Fruit fly (Drosophila melanogaster) whole organism, larva: ENCODE data around the gene CG3744.

Experiments used
- noc ChIP-seq: fragments of 200-800 bp; sonication (Bioruptor generic); optimal IDR thresholded peaks from 3 replicates; lab custom pipeline; 2019; ENCODE audit warnings: missing biosample characterization, mild to moderate bottlenecking, missing genetic modification characterization, moderate library complexity

CG3744 gene

DNA sequence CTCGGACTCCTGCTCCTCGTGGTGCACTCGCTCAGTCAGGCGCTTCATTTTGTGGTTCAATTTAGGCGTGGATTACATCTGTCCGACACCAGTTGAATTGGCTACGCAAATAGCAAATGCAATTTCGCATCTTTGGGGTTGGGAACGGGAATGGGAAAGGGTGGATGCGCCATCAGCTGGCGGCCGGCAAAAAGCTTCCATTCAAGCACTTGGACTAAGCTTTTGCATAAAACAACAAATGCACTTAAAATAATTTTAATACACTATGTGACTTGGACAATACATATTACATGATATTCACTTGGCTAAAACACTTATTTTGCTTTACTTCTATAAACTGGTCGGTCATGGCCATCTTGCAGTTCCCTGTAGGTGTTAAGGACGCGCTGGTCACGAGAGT is 20.3 kb downstream of the CG3744 start, which contains the start of gene HDAC11:
HDAC11 (minus strand) TSS at position 101 of the 400 bp plus-strand sequence.
- no peak for TF ChIP-seq noc (tag; lab: Kevin White, UChicago)

DNA sequence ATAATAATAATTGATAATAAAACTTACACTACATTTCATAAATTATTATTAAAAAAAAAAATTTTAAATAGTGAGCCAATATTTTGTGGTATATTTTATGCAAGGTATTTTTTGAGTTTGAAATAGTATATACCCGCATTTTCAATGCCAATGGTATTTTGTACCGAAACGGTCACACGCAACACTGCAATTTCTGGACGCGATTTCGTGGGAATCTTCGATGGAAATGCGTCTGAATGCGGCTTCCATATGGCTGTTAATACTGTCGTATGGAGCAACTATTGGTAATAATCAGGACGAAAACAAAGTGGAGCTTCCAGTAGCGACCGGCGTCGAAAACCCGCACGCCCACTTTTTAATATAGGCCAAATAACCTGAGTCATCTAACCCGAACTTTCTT is 25.0 kb downstream of the CG3744 start, which contains the start of gene Nct:
Nct (plus strand) TSS at position 173 of the 400 bp plus-strand sequence.
- no peak for TF ChIP-seq noc (tag; lab: Kevin White, UChicago)

DNA sequence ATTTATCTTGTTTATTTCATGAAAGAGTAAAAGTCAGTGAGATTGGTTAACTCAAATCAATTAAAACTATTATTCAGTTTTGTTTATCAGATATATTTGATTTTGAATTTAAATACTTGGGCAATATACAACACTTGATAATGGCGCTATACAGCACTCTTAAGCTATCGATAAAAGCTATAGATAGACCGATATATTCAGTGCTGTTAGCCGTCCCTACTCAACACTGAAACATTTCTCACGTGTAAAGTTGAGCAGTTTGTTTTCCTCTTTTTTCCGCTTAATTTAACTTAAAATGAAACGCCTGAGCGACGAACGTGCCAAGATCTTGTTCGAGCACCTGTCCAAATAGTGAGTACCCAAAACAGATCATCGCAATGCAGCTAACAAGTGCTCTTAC is 26.0 kb downstream of the CG3744 start, which contains the start of gene CG7006:
CG7006 (plus strand) TSS at position 208 of the 400 bp plus-strand sequence.
- TF ChIP-seq noc (tag; lab: Kevin White, UChicago), result no peak

DNA sequence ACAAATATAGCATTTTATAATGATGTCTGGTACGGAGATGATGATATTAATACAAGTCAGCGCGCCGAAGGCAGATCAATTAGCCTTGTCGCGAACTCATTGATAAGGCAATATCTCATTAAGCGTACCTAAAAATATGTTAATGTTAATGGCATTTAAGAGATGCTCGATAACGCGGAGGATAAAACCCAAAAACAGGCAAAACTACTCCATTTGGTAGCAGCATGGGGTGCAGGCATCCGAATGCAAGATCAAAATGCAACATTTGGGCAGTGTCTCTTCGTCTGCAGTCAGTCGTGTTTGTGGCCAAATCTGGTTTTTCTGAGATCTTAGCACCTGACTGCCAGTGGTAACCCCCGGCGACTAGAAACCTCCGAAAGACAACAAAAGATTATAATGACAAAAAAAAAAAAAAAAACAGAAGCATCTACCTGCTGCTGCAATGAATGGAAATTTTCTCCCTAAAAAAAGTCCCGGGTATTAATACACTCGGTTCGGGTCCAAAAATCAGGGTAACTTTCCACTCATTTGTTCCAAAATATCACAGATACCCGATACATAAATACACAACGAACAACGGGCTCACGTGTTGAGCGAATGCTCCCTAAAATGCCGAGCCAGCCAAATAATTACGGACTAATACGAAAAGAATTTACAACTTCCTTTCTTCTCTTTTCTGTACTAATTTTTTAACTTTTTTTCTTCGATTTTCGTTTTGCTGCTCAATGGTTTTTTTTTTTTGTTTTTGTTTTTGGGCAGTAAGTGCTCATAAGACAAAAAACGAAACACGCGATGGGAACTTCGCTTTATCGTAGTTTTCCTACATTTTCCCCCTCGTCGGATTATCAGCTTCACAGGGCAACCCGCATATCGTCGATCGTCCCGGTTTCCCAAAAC is 30.3 kb downstream of the CG3744 start:
- TF ChIP-seq noc (tag; lab: Kevin White, UChicago), result no peak

DNA sequence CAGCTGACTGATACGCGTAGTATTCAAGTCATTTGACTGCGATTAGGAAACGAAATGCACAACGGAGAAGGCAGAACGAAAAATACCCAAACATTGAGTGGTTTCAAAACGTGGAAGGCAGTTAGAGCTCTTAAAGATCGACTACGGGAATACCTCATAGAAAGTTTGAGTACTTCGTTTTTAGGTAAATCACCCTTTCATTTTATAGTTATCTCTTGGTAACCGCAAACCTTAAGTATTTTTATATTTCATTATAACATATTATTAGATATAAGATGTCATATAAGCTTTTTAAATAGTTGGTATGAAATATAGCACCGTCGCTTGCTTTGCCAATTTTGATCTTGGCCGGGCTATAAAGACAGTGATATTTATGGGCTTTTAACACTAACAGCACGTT is 31.3 kb downstream of the CG3744 start:
- TF ChIP-seq noc (tag; lab: Kevin White, UChicago), result peak; percentile 56

DNA sequence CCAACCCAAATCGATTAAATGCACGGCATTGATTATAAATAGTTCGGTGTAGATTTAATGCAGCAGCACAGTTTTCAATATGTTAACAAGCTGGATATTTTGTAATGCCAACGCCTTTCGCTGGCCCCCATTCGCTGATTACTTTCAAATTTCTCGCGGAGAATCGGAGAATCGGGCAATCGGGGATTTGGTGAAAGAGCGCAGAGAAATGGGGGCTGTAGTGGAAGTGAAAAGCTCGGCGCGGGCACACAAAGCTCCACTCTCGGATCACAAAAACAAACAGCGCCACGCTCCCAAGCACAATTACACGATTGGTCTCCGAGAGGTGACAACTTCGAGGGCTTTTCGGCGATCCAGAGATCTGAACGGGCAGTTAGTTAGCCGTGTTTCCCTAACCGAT is 34.8 kb downstream of the CG3744 start, which contains the start of gene Esp:
Esp (plus strand) TSS at position 301 of the 400 bp plus-strand sequence.
- TF ChIP-seq noc (tag; lab: Kevin White, UChicago), result no peak

DNA sequence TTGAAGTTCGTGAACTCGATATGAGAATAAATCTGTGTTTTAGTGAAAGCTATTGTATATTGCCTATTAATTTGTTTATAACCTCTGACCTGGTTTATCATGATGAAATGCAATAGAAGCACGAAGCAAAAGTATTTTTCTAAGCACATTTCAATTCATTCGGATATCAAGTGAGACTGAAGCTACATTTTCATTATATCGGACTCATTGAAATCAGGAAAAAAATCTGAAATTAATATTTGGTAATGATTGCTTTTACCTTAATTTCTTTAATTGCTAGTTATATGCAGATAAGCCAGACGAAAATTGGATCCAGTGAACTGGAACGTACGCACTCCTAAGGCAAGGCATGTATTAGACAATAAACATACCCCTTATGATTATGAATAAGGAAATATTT is 35.4 kb downstream of the CG3744 start, which contains the start of gene CG33658:
CG33658 (minus strand) TSS at position 101 of the 400 bp plus-strand sequence.
- TF ChIP-seq noc (tag; lab: Kevin White, UChicago), result no peak

DNA sequence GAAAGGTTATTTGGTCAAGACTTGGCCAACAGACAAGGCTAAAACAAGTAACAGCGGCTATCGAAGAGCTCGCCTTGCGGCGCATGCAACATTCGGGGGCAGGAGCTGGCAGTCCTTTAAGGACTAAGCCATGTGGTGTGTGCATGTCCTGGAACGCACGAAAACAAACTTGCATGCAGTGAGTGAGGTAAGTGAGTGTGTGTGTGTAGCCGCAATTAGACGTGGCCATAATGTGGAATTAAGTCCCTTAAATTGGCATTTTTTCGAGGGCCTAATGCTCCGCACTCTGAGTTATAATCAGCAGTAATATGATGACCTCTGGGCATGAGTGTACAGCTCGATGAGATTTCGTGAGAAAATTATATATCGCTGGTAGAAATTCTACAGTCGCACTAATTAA is 42.8 kb downstream of the CG3744 start, which contains the start of gene sosie:
sosie (plus strand) TSS at position 301 of the 400 bp plus-strand sequence.
- TF ChIP-seq noc (tag; lab: Kevin White, UChicago), result no peak

DNA sequence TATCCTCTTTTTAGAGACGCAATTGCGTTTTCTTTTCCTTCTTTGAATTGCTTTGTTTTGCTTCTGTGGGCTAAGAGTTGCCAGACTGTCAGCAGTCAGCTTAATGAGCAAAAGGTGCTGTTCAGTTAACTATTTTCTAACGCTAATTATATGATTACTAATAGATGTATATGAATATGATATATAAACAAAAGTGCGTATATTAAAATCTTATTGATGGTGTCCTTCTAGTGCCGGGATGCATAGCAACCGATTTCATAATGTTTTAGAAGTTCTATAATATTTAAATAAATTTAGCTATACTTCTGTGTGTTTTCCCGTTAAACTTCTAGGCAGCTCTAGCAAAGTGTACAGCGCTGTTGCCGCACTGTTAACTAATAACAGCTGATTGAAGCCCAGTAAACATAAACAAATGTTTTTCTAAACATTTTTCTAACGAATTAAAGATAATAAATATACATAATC is 46.5 kb downstream of the CG3744 start, which contains the start of the genes Kaz and CG43273:
Kaz (minus strand) TSS at position 73 of the 465 bp plus-strand sequence.
CG43273 (plus strand) TSS at position 415 of the 465 bp plus-strand sequence.
- no peak for TF ChIP-seq noc (tag; lab: Kevin White, UChicago)

DNA sequence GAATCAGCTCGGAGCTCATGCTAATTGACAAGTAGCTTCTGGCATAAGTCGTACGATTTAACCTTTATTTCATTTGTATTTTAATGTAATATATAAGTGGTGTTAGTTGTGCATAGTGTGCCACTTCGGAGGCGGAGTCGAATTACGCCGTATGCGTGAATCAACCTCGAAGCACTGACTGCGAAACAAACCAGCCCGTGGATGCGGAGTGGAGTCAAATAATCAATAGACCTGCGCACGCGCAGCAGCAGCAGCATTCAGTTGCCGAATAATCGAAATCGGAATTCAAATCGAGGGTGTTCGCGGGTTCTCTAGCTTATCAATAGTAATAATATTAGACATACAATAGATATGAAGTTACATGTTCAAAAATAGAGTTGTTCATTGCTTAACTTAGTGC is 48.2 kb downstream of the CG3744 start, which contains the start of gene RabX4:
RabX4 (minus strand) TSS at position 176 of the 400 bp plus-strand sequence.
- TF ChIP-seq noc (tag; lab: Kevin White, UChicago), result no peak

DNA sequence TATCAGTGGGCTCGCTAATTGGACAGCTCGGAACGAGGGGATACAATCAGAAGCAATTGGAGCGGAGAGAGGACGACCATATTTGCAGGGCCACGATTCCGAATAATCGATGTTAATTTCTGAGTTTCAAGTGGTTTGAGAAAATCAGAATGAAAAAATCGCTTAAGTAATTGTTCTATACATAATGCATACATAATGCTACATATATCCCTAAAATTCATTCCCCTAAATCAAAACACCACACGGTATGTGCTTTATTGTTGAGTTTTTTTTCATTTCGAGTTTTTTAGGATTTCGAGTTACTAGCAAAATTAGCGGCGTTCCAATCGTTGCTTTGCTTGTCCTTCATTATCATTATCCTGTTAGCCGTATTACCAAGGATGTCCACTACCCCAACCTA is 50.9 kb downstream of the CG3744 start, which contains the start of gene niki:
niki (minus strand) TSS at position 101 of the 400 bp plus-strand sequence.
- TF ChIP-seq noc (tag; lab: Kevin White, UChicago), result no peak

DNA sequence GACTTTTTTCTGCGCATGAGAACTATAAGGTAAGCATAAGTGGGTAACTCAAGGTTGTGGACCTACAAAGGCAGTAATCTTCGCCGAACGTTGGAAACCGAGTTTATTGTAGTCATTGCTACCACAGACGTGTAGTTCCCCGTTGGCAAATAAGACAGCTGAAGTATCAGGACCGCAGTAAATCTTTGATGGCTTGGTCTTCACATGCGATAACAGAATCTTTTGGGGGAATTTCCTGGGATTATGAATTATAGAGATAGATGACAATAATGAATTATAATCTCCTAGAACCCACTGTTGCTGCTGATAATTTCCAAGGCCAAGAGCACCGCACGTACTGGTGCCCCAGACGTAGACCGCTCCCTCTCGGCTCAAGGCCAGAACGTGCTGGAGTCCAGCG is 53.4 kb downstream of the CG3744 start:
- TF ChIP-seq noc (tag; lab: Kevin White, UChicago), result no peak
